Worm (Caenorhabditis elegans) whole organism, early embryonic: ENCODE data around the gene daf-7.

ENCODE experiments used
- aly-1 ChIP-seq: sonication (generic microtip); optimal IDR thresholded peaks from 2 replicates; lab custom pipeline; 2016; ENCODE audit warnings: missing genetic modification characterization, missing compliant biosample characterization
- ama-1 ChIP-seq: fragments of 150-350 bp; optimal IDR thresholded peaks from 2 replicates; lab custom pipeline; 2014
- ceh-13 ChIP-seq: fragments of 200-800 bp; sonication (Bioruptor generic); optimal IDR thresholded peaks from 2 replicates; lab custom pipeline; 2018; ENCODE audit warnings: mild to moderate bottlenecking, missing genetic modification characterization, missing compliant biosample characterization
- ceh-36 ChIP-seq: sonication (generic microtip); optimal IDR thresholded peaks from 2 replicates; lab custom pipeline; 2016; ENCODE audit warnings: missing genetic modification characterization, inconsistent platforms, missing compliant biosample characterization
- ets-7 ChIP-seq: sonication (generic microtip); optimal IDR thresholded peaks from 2 replicates; lab custom pipeline; 2016; ENCODE audit warnings: missing genotype, missing genetic modification characterization, missing compliant biosample characterization
- hmbx-1 ChIP-seq: sonication (generic microtip); optimal IDR thresholded peaks from 2 replicates; lab custom pipeline; 2016; ENCODE audit warnings: mild to moderate bottlenecking, missing genetic modification characterization, missing compliant biosample characterization
- pes-1 ChIP-seq: fragments of 200-800 bp; sonication (Bioruptor generic); IDR thresholded peaks from 2 replicates; pipeline ENCODE4 v1.3.6; 2022; ENCODE audit warnings: missing genetic modification reagents, missing genetic modification characterization, missing compliant biosample characterization
- sea-1 ChIP-seq: fragments of 200-800 bp; sonication (Bioruptor generic); conservative IDR thresholded peaks from 2 replicates; pipeline ENCODE4 v1.3.6; 2022; ENCODE audit warnings: missing genetic modification characterization, missing compliant biosample characterization
- tbx-11 ChIP-seq: fragments of 200-800 bp; sonication (Bioruptor generic); IDR thresholded peaks from 2 replicates; pipeline ENCODE4 v1.3.6; 2022; ENCODE audit warnings: missing genetic modification characterization, missing compliant biosample characterization

DNA sequence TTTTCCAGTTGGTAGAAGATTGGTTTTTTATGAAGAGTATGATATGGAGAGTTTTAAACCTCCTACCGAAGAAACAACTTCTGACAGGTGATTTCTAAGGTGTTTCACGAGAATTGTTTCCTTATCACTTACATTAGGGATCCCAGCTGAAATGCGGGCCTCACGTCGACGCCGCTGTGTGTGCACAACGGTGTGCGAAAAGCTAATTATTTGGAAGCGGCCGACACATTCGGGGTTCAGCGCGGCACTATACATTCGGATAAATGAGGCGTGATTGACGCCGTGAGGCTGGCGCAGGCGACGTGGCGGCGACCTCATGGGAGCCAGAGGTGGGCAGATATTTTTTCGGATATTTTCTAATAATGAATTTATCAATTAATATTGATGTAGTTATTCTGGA is 7.7 kb downstream of the daf-7 start:
- no peak for TF ChIP-seq ceh-13 (GFP tag; lab: Kevin White, UChicago)
- no peak for TF ChIP-seq ets-7 (tag; lab: Kevin White, UChicago)
- no peak for TF ChIP-seq tbx-11 (GFP tag; lab: Robert Waterston, UW)
- no peak for TF ChIP-seq hmbx-1 (tag; lab: Kevin White, UChicago)
- TF ChIP-seq ama-1 (lab: Kevin White, UChicago) = no peak
- no peak for TF ChIP-seq sea-1 (GFP tag; lab: Robert Waterston, UW)
- TF ChIP-seq aly-1 (tag; lab: Kevin White, UChicago) = no peak
- no peak for TF ChIP-seq ceh-36
- no peak for TF ChIP-seq pes-1 (GFP tag; lab: Robert Waterston, UW)
